Fruit fly (Drosophila melanogaster): ENCODE data around the gene Cks85A.

The Cks85A gene

DNA sequence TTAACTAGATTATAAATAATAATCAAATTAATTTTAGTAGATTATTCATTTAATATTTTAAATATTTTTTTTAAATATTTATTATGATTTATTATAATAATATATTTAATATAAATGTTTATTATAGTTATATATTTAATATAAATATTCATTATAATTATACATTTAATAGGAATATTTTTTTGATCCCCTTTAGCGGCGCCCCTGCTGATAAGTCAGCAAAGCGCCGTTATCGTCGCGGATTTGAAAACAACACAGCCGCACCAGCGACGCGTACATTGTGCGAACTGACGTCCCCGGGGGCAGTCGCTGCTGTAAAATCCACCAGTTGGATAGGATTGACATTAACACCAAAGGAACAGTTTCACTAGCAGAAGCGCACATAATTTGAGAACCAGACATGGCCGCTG is 5.5 kb downstream of the Cks85A start, which contains the start of gene CG8112 (continued):
- TF ChIP-seq Mio (GFP tag; optimal IDR thresholded peaks at IDR 0.05) (no peak), dsf (GFP tag; optimal IDR thresholded peaks at IDR 0.05; ENCODE audit: borderline replicate concordance) (no peak), pan (optimal IDR thresholded peaks at IDR 0.05) (no peak), dl (GFP tag; optimal IDR thresholded peaks at IDR 0.05; ENCODE audit: insufficient read depth in 1 of 2, partially characterized antibody in 2 of 2) (no peak), dmrt93B (GFP tag; optimal IDR thresholded peaks at IDR 0.05) (peak; percentile 19), Myc (optimal IDR thresholded peaks at IDR 0.05) (no peak), GATAd (GFP tag; optimal IDR thresholded peaks at IDR 0.05) (no peak), ey (GFP tag; optimal IDR thresholded peaks at IDR 0.05) (no peak), CG32264 (GFP tag; optimal IDR thresholded peaks at IDR 0.05) (no peak), Rel (GFP tag; optimal IDR thresholded peaks at IDR 0.05) (no peak), Rel (tag; optimal IDR thresholded peaks at IDR 0.05) (peak; percentile 9)

DNA sequence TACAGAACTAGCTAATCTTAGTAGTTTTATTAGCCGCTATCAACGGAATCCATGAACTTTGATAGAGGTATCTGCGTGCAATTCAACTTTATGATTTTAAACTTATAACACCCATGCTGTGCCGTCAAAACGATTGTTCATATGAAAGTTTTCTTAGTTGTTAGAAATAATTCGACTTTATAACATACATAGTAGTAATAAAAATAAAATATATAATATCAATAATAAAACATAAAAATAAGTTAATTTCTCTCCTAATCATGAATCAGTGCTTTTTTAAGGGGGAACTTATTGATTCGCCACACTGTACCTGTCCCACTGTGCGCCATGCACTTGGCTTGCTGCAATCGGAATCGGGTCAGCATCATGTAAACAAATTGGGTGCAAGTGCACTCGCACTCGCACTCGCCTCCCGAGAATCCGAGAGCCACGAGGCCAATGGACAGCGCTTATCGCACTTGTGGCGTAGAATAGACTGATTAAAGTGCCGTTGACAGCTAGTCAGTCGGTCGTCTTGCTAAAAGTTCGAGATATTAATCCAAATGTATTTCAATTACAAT is 6.3 kb downstream of the Cks85A start:
- TF ChIP-seq Dif (GFP tag; optimal IDR thresholded peaks at IDR 0.05; ENCODE audit: partially characterized antibody): peak; percentile 11
- TF ChIP-seq foxo (GFP tag; optimal IDR thresholded peaks at IDR 0.05): no peak
- TF ChIP-seq Hr83 (GFP tag; optimal IDR thresholded peaks at IDR 0.05; ENCODE audit: poor library complexity, severe bottlenecking): peak; percentile 4

DNA sequence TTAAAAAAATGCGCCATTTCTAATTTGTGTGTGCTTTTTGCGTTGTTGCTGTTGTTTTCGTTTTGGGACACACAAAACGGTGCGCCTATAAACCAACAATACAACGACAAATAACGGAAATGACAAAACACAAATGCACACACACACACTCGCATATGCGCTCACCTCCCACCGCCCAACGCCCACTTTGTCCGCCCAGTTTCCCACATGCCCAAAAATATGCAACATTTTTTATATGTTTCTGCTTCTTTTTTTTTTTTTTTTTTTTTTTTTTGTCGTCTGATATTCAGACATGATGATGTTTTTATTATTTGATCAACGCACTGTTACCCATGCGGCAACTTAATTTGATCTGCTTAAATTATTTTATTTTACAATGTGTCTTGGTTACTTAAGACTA is 11.1 kb downstream of the Cks85A start:
- TF ChIP-seq Rel (GFP tag; optimal IDR thresholded peaks at IDR 0.05) (no peak), Rel (tag; optimal IDR thresholded peaks at IDR 0.05) (no peak), Hr78 (GFP tag; optimal IDR thresholded peaks at IDR 0.05) (no peak), dl (GFP tag; optimal IDR thresholded peaks at IDR 0.05; ENCODE audit: insufficient read depth in 1 of 2, partially characterized antibody in 2 of 2) (no peak), ey (GFP tag; optimal IDR thresholded peaks at IDR 0.05) (no peak), dsf (GFP tag; optimal IDR thresholded peaks at IDR 0.05; ENCODE audit: borderline replicate concordance) (no peak), OdsH (GFP tag; optimal IDR thresholded peaks at IDR 0.05) (no peak), woc (GFP tag; optimal IDR thresholded peaks at IDR 0.05) (no peak), CG9705 (GFP tag; optimal IDR thresholded peaks at IDR 0.05) (no peak), rgr (GFP tag; optimal IDR thresholded peaks at IDR 0.05) (no peak), lola (GFP tag; optimal IDR thresholded peaks at IDR 0.05) (no peak)

DNA sequence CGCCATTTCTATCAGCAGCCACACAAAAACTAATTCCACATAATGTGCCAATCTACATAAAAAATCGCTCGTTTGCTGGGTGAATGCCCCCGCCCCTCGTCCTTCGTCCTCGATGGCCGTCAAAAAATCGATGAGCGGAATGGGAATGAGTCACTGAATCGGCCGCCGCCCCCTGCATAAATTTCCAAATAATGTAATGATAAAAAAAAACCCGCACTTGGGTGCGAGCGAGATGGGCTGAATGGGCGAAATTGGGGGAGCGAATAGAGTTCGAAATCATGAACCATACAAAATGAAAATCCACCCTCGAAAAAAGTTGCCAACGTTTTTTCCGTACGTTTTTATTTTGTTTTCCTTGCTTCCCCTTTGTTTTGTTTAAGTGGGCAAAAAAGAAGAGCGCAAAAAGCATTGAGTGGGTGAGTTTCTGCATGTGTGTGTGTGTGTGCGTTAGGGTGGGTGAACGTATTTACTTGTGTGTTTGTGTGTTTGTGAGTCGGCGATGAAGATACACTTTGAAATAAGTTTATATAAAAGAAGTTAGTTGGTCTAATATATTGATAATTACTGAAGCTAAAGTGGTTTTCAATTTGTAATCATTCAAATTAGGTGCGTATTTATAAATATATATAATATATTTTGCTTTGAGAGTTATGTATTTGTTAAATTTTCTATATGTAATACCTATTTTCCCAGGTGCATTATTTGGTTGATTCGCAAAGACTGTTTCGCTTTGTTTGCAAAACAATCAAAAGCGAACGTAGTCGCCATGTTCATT is 12.7 kb downstream of the Cks85A start:
- TF ChIP-seq tai (GFP tag; optimal IDR thresholded peaks at IDR 0.05) (no peak), Sp1 (GFP tag; optimal IDR thresholded peaks at IDR 0.05) (peak; percentile 59), Rel (GFP tag; optimal IDR thresholded peaks at IDR 0.05) (no peak), Rel (tag; optimal IDR thresholded peaks at IDR 0.05) (no peak), Dfd (GFP tag; optimal IDR thresholded peaks at IDR 0.05) (peak; percentile 68), Mio (GFP tag; optimal IDR thresholded peaks at IDR 0.05) (no peak)

DNA sequence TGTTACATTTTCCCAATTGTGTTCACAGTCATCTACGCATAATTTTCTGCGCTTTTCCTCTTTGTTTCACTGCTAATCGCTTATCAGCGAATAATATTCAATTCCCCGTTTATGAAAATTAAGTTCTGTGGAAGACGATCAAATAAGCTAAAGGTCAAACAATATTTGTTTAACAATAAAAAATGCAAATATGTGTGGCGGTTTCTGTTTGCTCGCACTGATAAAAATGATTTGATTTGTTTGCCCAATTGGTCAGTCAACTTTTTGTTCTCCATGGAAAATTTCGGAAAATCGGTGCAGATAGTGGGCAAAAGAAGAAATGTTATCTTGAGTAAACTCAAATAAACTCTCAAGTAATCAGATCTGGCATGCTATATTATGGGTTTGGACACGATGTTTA is 13.6 kb downstream of the Cks85A start:
- no peak for TF ChIP-seq CG32264 (GFP tag; optimal IDR thresholded peaks at IDR 0.05)
- TF ChIP-seq pan (optimal IDR thresholded peaks at IDR 0.05): no peak
- TF ChIP-seq sage (GFP tag; optimal IDR thresholded peaks at IDR 0.05): no peak
- TF ChIP-seq sv (GFP tag; optimal IDR thresholded peaks at IDR 0.05): no peak
- TF ChIP-seq ey (GFP tag; optimal IDR thresholded peaks at IDR 0.05): no peak
- TF ChIP-seq Jra (GFP tag; optimal IDR thresholded peaks at IDR 0.05): no peak
- no peak for TF ChIP-seq Sp1 (GFP tag; optimal IDR thresholded peaks at IDR 0.05)
- TF ChIP-seq jim (GFP tag; optimal IDR thresholded peaks at IDR 0.05): no peak
- no peak for TF ChIP-seq Hnf4 (GFP tag; optimal IDR thresholded peaks at IDR 0.05)
- no peak for TF ChIP-seq psq (GFP tag; optimal IDR thresholded peaks at IDR 0.05)
- TF ChIP-seq br (GFP tag; optimal IDR thresholded peaks at IDR 0.05): no peak
- TF ChIP-seq Dif (GFP tag; optimal IDR thresholded peaks at IDR 0.05; ENCODE audit: partially characterized antibody): no peak
